Worm (Caenorhabditis elegans) whole organism, L1 larva: Measurements from ENCODE around the gene sqt-1.

Experiments used
- C04F5.9 ChIP-seq: sonication (generic microtip); optimal IDR thresholded peaks from 2 replicates; lab custom pipeline; 2016; ENCODE audit warnings: missing genetic modification characterization, missing compliant biosample characterization
- C34B4.2 ChIP-seq: sonication (generic microtip); optimal IDR thresholded peaks from 2 replicates; lab custom pipeline; 2017; ENCODE audit warnings: mild to moderate bottlenecking, missing genetic modification characterization, missing compliant biosample characterization
- aly-2 ChIP-seq: fragments of 150-350 bp; optimal IDR thresholded peaks from 2 replicates; lab custom pipeline; 2014; ENCODE audit warnings: missing biosample characterization, missing genetic modification characterization
- blmp-1 ChIP-seq: fragments of 150-350 bp; optimal IDR thresholded peaks from 2 replicates; lab custom pipeline; 2014; ENCODE audit warnings: missing biosample characterization, missing genetic modification characterization
- ceh-90 ChIP-seq: sonication (generic microtip); optimal IDR thresholded peaks from 2 replicates; lab custom pipeline; 2016; ENCODE audit warnings: missing genetic modification characterization, missing compliant biosample characterization
- efl-1 ChIP-seq, 4 experiments: fragments of 150-350 bp; optimal IDR thresholded peaks in 3 of 4; peaks in 1 of 4; 1 replicate in 1 of 4; 2 replicates in 3 of 4; lab custom pipeline; 2014; ENCODE audit warnings: missing biosample characterization in 2 of 4, missing genetic modification characterization in 2 of 4, missing genetic modification reagents in 2 of 4
- elt-2 ChIP-seq: sonication (generic microtip); optimal IDR thresholded peaks from 2 replicates; lab custom pipeline; 2016; ENCODE audit warnings: missing genetic modification characterization, mild to moderate bottlenecking, inconsistent platforms, missing compliant biosample characterization, missing genetic modification reagents
- fkh-10 ChIP-seq: sonication (generic microtip); optimal IDR thresholded peaks from 2 replicates; lab custom pipeline; 2017; ENCODE audit warnings: missing biosample characterization, missing genetic modification reagents, missing genetic modification characterization
- fos-1 ChIP-seq: fragments of 150-350 bp; optimal IDR thresholded peaks from 2 replicates; lab custom pipeline; 2014; ENCODE audit warnings: missing biosample characterization, missing genetic modification characterization
- lsy-2 ChIP-seq, 2 experiments: fragments of 150-350 bp; optimal IDR thresholded peaks; 2 replicates each; lab custom pipeline; 2014; ENCODE audit warnings: missing biosample characterization in 2 of 2, missing genetic modification characterization in 2 of 2
- nhr-12 ChIP-seq: sonication (generic microtip); optimal IDR thresholded peaks from 2 replicates; lab custom pipeline; 2017; ENCODE audit warnings: missing biosample characterization, missing genetic modification characterization
- nhr-85 ChIP-seq: sonication (generic microtip); peaks from one replicate; lab custom pipeline; 2016; ENCODE audit warnings: missing genetic modification characterization, inconsistent platforms, missing compliant biosample characterization
- skn-1 ChIP-seq: fragments of 150-350 bp; optimal IDR thresholded peaks from 2 replicates; lab custom pipeline; 2014; ENCODE audit warnings: missing biosample characterization, missing genetic modification characterization
- snpc-4 ChIP-seq: fragments of 150-350 bp; optimal IDR thresholded peaks from 2 replicates; lab custom pipeline; 2014; ENCODE audit warnings: missing biosample characterization, missing genetic modification characterization

DNA sequence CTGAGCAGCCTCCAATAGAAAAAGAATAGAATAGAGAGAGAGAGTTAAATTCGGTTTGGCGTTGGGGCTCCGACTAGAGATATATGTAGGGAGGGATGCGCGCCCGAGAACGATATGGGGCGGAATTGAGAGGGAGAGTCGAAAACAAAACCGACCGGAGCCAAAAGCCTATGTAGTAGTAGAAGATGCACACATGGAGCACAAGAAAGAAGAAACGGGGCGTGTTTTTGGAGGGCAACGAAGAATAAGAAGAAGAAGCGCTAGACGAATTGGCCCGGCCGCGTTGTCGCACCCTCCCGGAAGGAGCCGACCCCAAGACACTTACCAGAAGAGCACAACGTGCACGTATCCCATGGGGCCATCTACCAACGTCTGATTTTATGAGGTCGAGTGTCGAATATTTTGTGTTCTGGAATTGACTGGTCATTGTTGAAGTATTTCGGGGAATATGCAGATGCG, 8.6 kb downstream of the sqt-1 start, which contains the start of gene tag-180:
- no peak for TF ChIP-seq aly-2 (tag; lab: Kevin White, UChicago)
- TF ChIP-seq elt-2 (tag; lab: Kevin White, UChicago): no peak
- no peak for TF ChIP-seq fkh-10 (GFP tag; lab: Kevin White, UChicago)
- no peak for TF ChIP-seq nhr-85 (tag; lab: Kevin White, UChicago)
- no peak for TF ChIP-seq C04F5.9
- TF ChIP-seq snpc-4: no peak
- TF ChIP-seq fos-1 (tag; lab: Kevin White, UChicago): no peak
- TF ChIP-seq lsy-2 (tag; optimal IDR thresholded peaks at IDR 0.05; lab: Kevin White, UChicago): no peak
- TF ChIP-seq blmp-1 (tag; lab: Kevin White, UChicago): no peak
- no peak for TF ChIP-seq efl-1 (optimal IDR thresholded peaks at IDR 0.05; lab: Kevin White, UChicago)
- TF ChIP-seq efl-1 (GFP tag; optimal IDR thresholded peaks at IDR 0.05 in 1 of 2; lab: Kevin White, UChicago): no peak
- no peak for TF ChIP-seq skn-1
- TF ChIP-seq ceh-90: no peak
- TF ChIP-seq C34B4.2 (tag; lab: Kevin White, UChicago): no peak
- no peak for TF ChIP-seq nhr-12 (tag; lab: Kevin White, UChicago)
